Worm (Caenorhabditis elegans) whole organism, L1 larva: ENCODE data around the gene dhs-23.

Source experiments
- egl-27 ChIP-seq, 2 experiments: fragments of 150-350 bp in 1 of 2; sonication (generic microtip); optimal IDR thresholded peaks; 3 replicates each; lab custom pipeline; 2017 to 2018; ENCODE audit warnings: missing biosample characterization in 2 of 2, missing genetic modification characterization in 2 of 2, missing genetic modification reagents in 2 of 2
- unc-130 ChIP-seq: fragments of 150-350 bp; optimal IDR thresholded peaks from 2 replicates; lab custom pipeline; 2017; ENCODE audit warnings: missing biosample characterization, missing genetic modification characterization, inconsistent platforms

ce11 chrV:15413847-15414246 lies 32.8 kb downstream of the dhs-23 start, which contains the start of gene srh-264:
- TF ChIP-seq egl-27 (tag; optimal IDR thresholded peaks at IDR 0.05; lab: Kevin White, UChicago) (no peak), unc-130 (tag; lab: Kevin White, UChicago) (no peak)
